Fruit fly (Drosophila melanogaster): ENCODE data around the gene CG33080.

Gene CG33080

DNA sequence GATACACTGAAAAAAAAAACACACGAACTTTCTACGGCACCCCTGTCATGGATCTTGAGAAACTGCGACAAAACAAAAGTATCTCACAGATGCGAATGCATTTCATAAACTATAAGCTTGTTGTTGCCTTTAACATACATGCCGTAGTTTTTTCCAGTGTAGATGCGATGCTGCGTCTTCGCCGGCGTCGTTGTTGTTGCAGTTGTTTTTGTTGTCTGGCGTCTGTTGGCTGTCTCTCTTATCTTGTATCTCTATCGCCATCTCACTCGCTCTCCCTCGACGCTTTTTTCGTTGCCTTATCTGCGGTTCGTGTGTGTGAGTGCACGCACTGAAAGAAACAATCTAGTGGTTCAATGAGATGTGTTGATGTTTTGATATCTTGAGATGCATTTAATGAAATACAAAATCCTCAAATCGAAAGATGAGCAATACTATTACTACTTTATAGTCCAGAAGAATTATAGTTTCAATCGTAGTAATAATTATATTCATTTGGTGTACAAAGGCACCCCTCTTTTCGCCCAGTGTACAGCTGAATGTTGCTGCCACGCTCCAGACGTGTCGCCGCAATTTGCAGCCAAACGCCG is 21.0 kb downstream of the CG33080 start (continued):
- TF ChIP-seq ERR (GFP tag; optimal IDR thresholded peaks at IDR 0.05), result peak; percentile 97
- no peak for TF ChIP-seq sc (optimal IDR thresholded peaks at IDR 0.05)
- TF ChIP-seq sc (GFP tag; optimal IDR thresholded peaks at IDR 0.05), result peak; percentile 68
- peak; percentile 85 for TF ChIP-seq YL-1 (GFP tag; optimal IDR thresholded peaks at IDR 0.05)
- peak; percentile 96 for TF ChIP-seq Gug (GFP tag; IDR thresholded peaks at IDR 0.05)
- TF ChIP-seq CG16813 (GFP tag; IDR thresholded peaks at IDR 0.05; ENCODE audit: partially characterized antibody), result no peak
- peak; percentile 98 for TF ChIP-seq ab (GFP tag; optimal IDR thresholded peaks at IDR 0.05)
- TF ChIP-seq CG8924 (tag; optimal IDR thresholded peaks at IDR 0.05), result peak; percentile 77
- TF ChIP-seq unc-4 (GFP tag; IDR thresholded peaks at IDR 0.05; ENCODE audit: partially characterized antibody), result no peak
- TF ChIP-seq dm (GFP tag; optimal IDR thresholded peaks at IDR 0.05), result peak; percentile 96
- TF ChIP-seq CG4424 (GFP tag; optimal IDR thresholded peaks at IDR 0.05), result peak; percentile 98
- peak; percentile 90 for TF ChIP-seq Dbx (GFP tag; IDR thresholded peaks at IDR 0.05)
- peak; percentile 92 for TF ChIP-seq CG3847 (GFP tag; IDR thresholded peaks at IDR 0.05)
- peak; percentile 83 for TF ChIP-seq jigr1 (GFP tag; IDR thresholded peaks at IDR 0.05)
- peak; percentile 97 for TF ChIP-seq her (GFP tag; optimal IDR thresholded peaks at IDR 0.05)
- peak; percentile 86 for TF ChIP-seq dimm (GFP tag; IDR thresholded peaks at IDR 0.05)
- no peak for TF ChIP-seq CG2129 (GFP tag; IDR thresholded peaks at IDR 0.05; ENCODE audit: partially characterized antibody)
- peak; percentile 90 for TF ChIP-seq trh (GFP tag; optimal IDR thresholded peaks at IDR 0.05)
- TF ChIP-seq ind (GFP tag; optimal IDR thresholded peaks at IDR 0.05), result peak; percentile 98
- peak; percentile 97 for TF ChIP-seq Mrtf (GFP tag; IDR thresholded peaks at IDR 0.05)
- peak; percentile 74 for TF ChIP-seq CG8359 (GFP tag; optimal IDR thresholded peaks at IDR 0.05; ENCODE audit: borderline replicate concordance)
- peak; percentile 95 for TF ChIP-seq Sox102F (GFP tag; optimal IDR thresholded peaks at IDR 0.05)
- TF ChIP-seq D (optimal IDR thresholded peaks at IDR 0.05), result no peak
- peak; percentile 97 for TF ChIP-seq D (GFP tag; optimal IDR thresholded peaks at IDR 0.05)
- peak; percentile 87 for TF ChIP-seq CG7987 (GFP tag; optimal IDR thresholded peaks at IDR 0.05)
- TF ChIP-seq chm (GFP tag; IDR thresholded peaks at IDR 0.05), result peak; percentile 96
- no peak for TF ChIP-seq pita (GFP tag; optimal IDR thresholded peaks at IDR 0.05)
- peak; percentile 50 to 69 for TF ChIP-seq insv (GFP tag; optimal IDR thresholded peaks at IDR 0.05)
- TF ChIP-seq Side (GFP tag; optimal IDR thresholded peaks at IDR 0.05), result peak; percentile 98
- TF ChIP-seq onecut (GFP tag; IDR thresholded peaks at IDR 0.05), result peak; percentile 97
- TF ChIP-seq Gsc (GFP tag; IDR thresholded peaks at IDR 0.05), result peak; percentile 94
- TF ChIP-seq da (GFP tag; optimal IDR thresholded peaks at IDR 0.05), result peak; percentile 93
- peak; percentile 94 for TF ChIP-seq Meics (GFP tag; optimal IDR thresholded peaks at IDR 0.05)
- peak; percentile 91 for TF ChIP-seq Sox100B (GFP tag; optimal IDR thresholded peaks at IDR 0.05)
- TF ChIP-seq jing (GFP tag; optimal IDR thresholded peaks at IDR 0.05), result peak; percentile 91
- peak; percentile 45 for TF ChIP-seq stwl (tag; optimal IDR thresholded peaks at IDR 0.05)
- TF ChIP-seq ac (GFP tag; optimal IDR thresholded peaks at IDR 0.05), result peak; percentile 96
- peak; percentile 86 for TF ChIP-seq slou (GFP tag; optimal IDR thresholded peaks at IDR 0.05)
- TF ChIP-seq NC2α (GFP tag; optimal IDR thresholded peaks at IDR 0.05), result peak; percentile 93
- peak; percentile 95 for TF ChIP-seq CG6689 (GFP tag; IDR thresholded peaks at IDR 0.05)
- peak; percentile 93 for TF ChIP-seq CG4404 (GFP tag; IDR thresholded peaks at IDR 0.05)
- TF ChIP-seq Atf-2 (GFP tag; optimal IDR thresholded peaks at IDR 0.05), result peak; percentile 97
- TF ChIP-seq mld (GFP tag; IDR thresholded peaks at IDR 0.05; ENCODE audit: partially characterized antibody), result no peak
- TF ChIP-seq sima (GFP tag; optimal IDR thresholded peaks at IDR 0.05), result peak; percentile 94
- TF ChIP-seq Mad (GFP tag; optimal IDR thresholded peaks at IDR 0.05), result peak; percentile 96
- peak; percentile 72 for TF ChIP-seq Spps (tag; optimal IDR thresholded peaks at IDR 0.05)
- TF ChIP-seq CG15601 (tag; optimal IDR thresholded peaks at IDR 0.05), result peak; percentile 88
- peak; percentile 98 for TF ChIP-seq CG9609 (GFP tag; optimal IDR thresholded peaks at IDR 0.05)
- TF ChIP-seq CG17359 (tag; optimal IDR thresholded peaks at IDR 0.05), result peak; percentile 95
- TF ChIP-seq vvl (GFP tag; IDR thresholded peaks at IDR 0.05), result peak; percentile 98
- peak; percentile 91 for TF ChIP-seq Hmx (GFP tag; optimal IDR thresholded peaks at IDR 0.05)

All from whole organism, embryonic.